Worm (Caenorhabditis elegans) whole organism, L1 larva: ENCODE data around the gene lin-25.

Experiments used
- ama-1 ChIP-seq: fragments of 150-350 bp; optimal IDR thresholded peaks from 2 replicates; lab custom pipeline; 2014
- lin-13 ChIP-seq: fragments of 150-350 bp; optimal IDR thresholded peaks from 2 replicates; lab custom pipeline; 2014; ENCODE audit warnings: missing biosample characterization, missing genetic modification reagents, missing genetic modification characterization

DNA sequence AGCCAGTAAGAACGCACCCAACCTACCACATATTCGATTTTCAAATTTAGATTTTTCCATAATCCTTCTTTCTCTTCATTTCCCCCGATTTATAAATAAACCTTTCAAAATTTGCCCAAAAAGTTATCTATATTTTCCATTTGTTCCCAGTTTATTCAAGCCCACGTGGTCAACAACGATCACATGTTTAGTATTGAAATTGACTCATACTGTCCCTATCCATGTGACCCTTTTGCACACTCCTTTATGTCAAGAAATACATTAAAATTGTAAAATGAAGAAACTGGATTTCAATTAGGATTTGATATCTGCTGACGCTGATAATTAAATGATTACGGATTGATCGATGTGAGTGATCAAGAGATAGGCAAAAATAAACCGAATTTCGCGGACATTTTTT is 14.5 kb upstream of the lin-25 start:
- TF ChIP-seq ama-1 (lab: Kevin White, UChicago) (no peak), lin-13 (GFP tag; lab: Kevin White, UChicago) (peak; percentile 58)
